Worm (Caenorhabditis elegans): ENCODE results near the gene mstr-2.

mstr-2 gene

DNA sequence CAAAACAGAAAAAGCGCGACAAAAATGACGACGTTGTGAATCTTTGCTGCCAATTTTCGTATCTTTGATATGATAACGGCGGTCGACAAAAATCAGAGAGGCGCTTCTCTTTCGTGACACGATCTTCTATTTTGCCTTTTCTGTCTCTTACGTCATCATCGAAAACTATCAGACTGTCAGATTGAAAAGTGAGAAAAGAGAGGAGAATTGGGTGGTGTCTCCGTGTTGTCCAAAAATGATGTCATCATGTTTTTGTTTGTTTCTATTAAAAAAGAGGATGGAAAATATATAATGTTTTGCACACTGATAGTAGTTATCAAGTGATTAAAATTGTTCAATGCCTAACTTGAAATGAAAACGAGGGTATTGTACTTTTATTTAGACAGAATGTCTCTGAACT is 27.2 kb downstream of the mstr-2 start (continued):
- TF ChIP-seq mes-2 (tag; optimal IDR thresholded peaks at IDR 0.05; ENCODE audit: poor library complexity, severe bottlenecking): no peak
- TF ChIP-seq fos-1 (tag; optimal IDR thresholded peaks at IDR 0.05): no peak
- TF ChIP-seq dmd-6 (GFP tag; IDR thresholded peaks at IDR 0.05): peak; percentile 95
- TF ChIP-seq zfp-2 (tag; optimal IDR thresholded peaks at IDR 0.05): no peak
- no peak for TF ChIP-seq lin-39 (tag; optimal IDR thresholded peaks at IDR 0.05)
- TF ChIP-seq hmg-1.1 (GFP tag; IDR thresholded peaks at IDR 0.05): no peak
- TF ChIP-seq dmd-9 (GFP tag; IDR thresholded peaks at IDR 0.05): no peak
- TF ChIP-seq skn-1 (tag; optimal IDR thresholded peaks at IDR 0.05): no peak
- no peak for TF ChIP-seq set-16 (GFP tag; IDR thresholded peaks at IDR 0.05)
- no peak for TF ChIP-seq Y48G9A.11 (GFP tag; IDR thresholded peaks at IDR 0.05)
- no peak for TF ChIP-seq aly-2 (tag; optimal IDR thresholded peaks at IDR 0.05)
- TF ChIP-seq ceh-20 (GFP tag; IDR thresholded peaks at IDR 0.05): 0 out of 2 replicates have a peak, but pooled peaks have one; percentile 54
- no peak for TF ChIP-seq nhr-11 (tag; optimal IDR thresholded peaks at IDR 0.05)
- TF ChIP-seq mep-1 (tag; optimal IDR thresholded peaks at IDR 0.05): peak; percentile 58
- peak; percentile 68; the same call in 1 of the 2 replicates for TF ChIP-seq pha-4 (GFP tag; IDR thresholded peaks at IDR 0.05)
- no peak for TF ChIP-seq pha-4 (tag; optimal IDR thresholded peaks at IDR 0.05)
- TF ChIP-seq F10B5.3 (tag; optimal IDR thresholded peaks at IDR 0.05): no peak
- TF ChIP-seq Y75B8A.6 (GFP tag; IDR thresholded peaks at IDR 0.05): no peak
- peak in 1 of 2 experiments; percentile 44 for TF ChIP-seq daf-16 (GFP tag; optimal IDR thresholded peaks at IDR 0.05)
- peak; percentile 96 for TF ChIP-seq daf-16 (tag; optimal IDR thresholded peaks at IDR 0.05)
- TF ChIP-seq dve-1 (tag; optimal IDR thresholded peaks at IDR 0.05; ENCODE audit: insufficient read depth): peak; percentile 93
- no peak; the same call in 1 of the 2 replicates for TF ChIP-seq lin-1 (GFP tag; IDR thresholded peaks at IDR 0.05)
- no peak for TF ChIP-seq sdz-12 (GFP tag; optimal IDR thresholded peaks at IDR 0.05)
- peak; percentile 36 for TF ChIP-seq pqm-1 (tag; optimal IDR thresholded peaks at IDR 0.05)
- TF ChIP-seq D1046.2 (GFP tag; IDR thresholded peaks at IDR 0.05): no peak
- no peak for TF ChIP-seq daf-8 (GFP tag; IDR thresholded peaks at IDR 0.05)
- TF ChIP-seq egl-43 (GFP tag; IDR thresholded peaks at IDR 0.05): no peak
- peak; percentile 53 for TF ChIP-seq hlh-30 (tag; optimal IDR thresholded peaks at IDR 0.05; ENCODE audit: insufficient read depth)
- no peak for TF ChIP-seq lin-38 (GFP tag; IDR thresholded peaks at IDR 0.05)
- TF ChIP-seq mdl-1 (tag; optimal IDR thresholded peaks at IDR 0.05): peak in 1 of 2 experiments; percentile 72
- TF ChIP-seq mxl-2 (GFP tag; conservative IDR thresholded peaks at IDR 0.05): no peak
- TF ChIP-seq F37D6.2 (tag; optimal IDR thresholded peaks at IDR 0.05): no peak
- TF ChIP-seq ama-1 (optimal IDR thresholded peaks at IDR 0.05): peak; percentile 61
- TF ChIP-seq unc-62 (GFP tag; optimal IDR thresholded peaks at IDR 0.05 in 1 of 2): no peak
- no peak for TF ChIP-seq unc-62 (tag; optimal IDR thresholded peaks at IDR 0.05)
- no peak for TF ChIP-seq egl-27 (tag; optimal IDR thresholded peaks at IDR 0.05)
- no peak for TF ChIP-seq ceh-82 (tag; optimal IDR thresholded peaks at IDR 0.05)
- TF ChIP-seq ceh-28 (tag; optimal IDR thresholded peaks at IDR 0.05): no peak
- no peak for TF ChIP-seq ceh-62 (tag; optimal IDR thresholded peaks at IDR 0.05)
- TF ChIP-seq lin-15B (tag; optimal IDR thresholded peaks at IDR 0.05): no peak
- TF ChIP-seq ztf-7 (tag; optimal IDR thresholded peaks at IDR 0.05): peak; percentile 2
- no peak for TF ChIP-seq snpc-4 (tag; optimal IDR thresholded peaks at IDR 0.05)
- TF ChIP-seq aha-1 (tag): no peak
- TF ChIP-seq nhr-102 (tag; optimal IDR thresholded peaks at IDR 0.05): peak; percentile 82

DNA sequence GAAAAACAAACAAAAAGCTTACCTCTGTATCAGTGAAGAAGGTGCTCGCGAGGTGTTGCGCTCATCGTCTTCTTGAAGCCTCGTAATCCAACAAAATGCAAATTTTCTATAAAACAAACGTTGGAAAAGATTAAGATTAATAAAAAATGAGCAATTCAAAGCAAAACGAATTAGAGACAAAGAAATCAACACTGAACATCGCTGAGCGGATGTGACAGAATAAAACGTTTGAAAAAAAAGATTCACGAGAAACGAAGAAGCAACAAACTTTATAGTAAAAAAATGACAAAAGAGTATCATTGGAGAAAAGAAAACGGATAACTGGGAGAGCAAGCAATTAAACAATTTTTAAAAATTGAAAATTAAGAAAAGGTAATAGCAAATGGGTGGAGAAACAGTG is 30.0 kb downstream of the mstr-2 start, which contains the start of the genes C07G2.5 and atf-7:
C07G2.5 (minus strand) TSS at position 101 of the 400 bp plus-strand sequence.
atf-7 (minus strand) TSS at position 108 of the 400 bp plus-strand sequence.
- no peak for TF ChIP-seq lin-13 (GFP tag; optimal IDR thresholded peaks at IDR 0.05)
- TF ChIP-seq ama-1 (optimal IDR thresholded peaks at IDR 0.05): peak; percentile 85

Measured in whole organism, L4 larva.